Fruit fly (Drosophila melanogaster) whole organism, pupa: ENCODE data around the gene Kap-alpha3.

Experiments used
- CG10348 ChIP-seq: fragments of 200-800 bp; sonication (Bioruptor generic); IDR thresholded peaks from 2 replicates; pipeline ENCODE4 v1.3.6; 2022; ENCODE audit warnings: missing biosample characterization, missing genetic modification characterization
- CG12605 ChIP-seq: fragments of 200-800 bp; sonication (Bioruptor generic); IDR thresholded peaks from 2 replicates; pipeline ENCODE4 v1.3.6; 2022; ENCODE audit warnings: missing biosample characterization, missing genetic modification characterization
- CG13204 ChIP-seq: fragments of 200-800 bp; sonication (Bioruptor generic); optimal IDR thresholded peaks from 2 replicates; lab custom pipeline; 2018; ENCODE audit warnings: missing biosample characterization, mild to moderate bottlenecking, missing genetic modification characterization, moderate library complexity
- CG14655 ChIP-seq: fragments of 200-800 bp; sonication (Bioruptor generic); optimal IDR thresholded peaks from 3 replicates; lab custom pipeline; 2017; ENCODE audit warnings: mild to moderate bottlenecking, missing biosample characterization, missing genetic modification reagents, missing genetic modification characterization
- CG15710 ChIP-seq: fragments of 200-800 bp; sonication (Bioruptor generic); optimal IDR thresholded peaks from 2 replicates; lab custom pipeline; 2018; ENCODE audit warnings: missing biosample characterization, mild to moderate bottlenecking, missing genetic modification characterization, moderate library complexity
- CG17806 ChIP-seq: fragments of 200-800 bp; sonication (Bioruptor generic); optimal IDR thresholded peaks from 2 replicates; lab custom pipeline; 2018; ENCODE audit warnings: missing biosample characterization, mild to moderate bottlenecking, missing genetic modification characterization, moderate library complexity
- CG32121 ChIP-seq: fragments of 200-800 bp; sonication (Bioruptor generic); IDR thresholded peaks from 2 replicates; pipeline ENCODE4 v1.3.6; 2022; ENCODE audit warnings: missing biosample characterization, missing genetic modification characterization
- CG34367 ChIP-seq: fragments of 200-800 bp; sonication (Bioruptor generic); optimal IDR thresholded peaks from 2 replicates; lab custom pipeline; 2018; ENCODE audit warnings: missing biosample characterization, mild to moderate bottlenecking, missing genetic modification characterization
- CG4496 ChIP-seq: fragments of 200-800 bp; sonication (Bioruptor generic); IDR thresholded peaks from 3 replicates; pipeline ENCODE4 v1.3.6; 2022; ENCODE audit warnings: missing biosample characterization, missing genetic modification characterization
- CG8159 ChIP-seq: fragments of 200-800 bp; sonication (Bioruptor generic); optimal IDR thresholded peaks from 3 replicates; lab custom pipeline; 2018; ENCODE audit warnings: missing biosample characterization, mild to moderate bottlenecking, missing genetic modification characterization, moderate library complexity
- CG8301 ChIP-seq: fragments of 200-800 bp; sonication (Bioruptor generic); optimal IDR thresholded peaks from 2 replicates; lab custom pipeline; 2018; ENCODE audit warnings: missing biosample characterization, mild to moderate bottlenecking, missing genetic modification characterization
- CG9948 ChIP-seq: fragments of 200-800 bp; sonication (Bioruptor generic); optimal IDR thresholded peaks from 2 replicates; lab custom pipeline; 2018; ENCODE audit warnings: missing biosample characterization, mild to moderate bottlenecking, missing genetic modification characterization, moderate library complexity
- D1 ChIP-seq: fragments of 200-800 bp; sonication (Bioruptor generic); optimal IDR thresholded peaks from 2 replicates; lab custom pipeline; 2018; ENCODE audit warnings: missing biosample characterization, mild to moderate bottlenecking, missing genetic modification characterization, moderate library complexity
- EcR ChIP-seq: fragments of 200-800 bp; sonication (Bioruptor generic); optimal IDR thresholded peaks from 3 replicates; lab custom pipeline; 2019; ENCODE audit warnings: missing biosample characterization, missing genetic modification characterization, mild to moderate bottlenecking, moderate library complexity, missing genetic modification reagents
- Ets98B ChIP-seq: fragments of 200-800 bp; sonication (Bioruptor generic); IDR thresholded peaks from 2 replicates; pipeline ENCODE4 v1.3.6; 2022; ENCODE audit warnings: missing biosample characterization, missing genetic modification characterization
- Pif1A ChIP-seq: fragments of 200-800 bp; sonication (Bioruptor generic); optimal IDR thresholded peaks from 3 replicates; lab custom pipeline; 2016; ENCODE audit warnings: missing biosample characterization, missing genetic modification characterization
- Pif1B ChIP-seq: fragments of 200-800 bp; sonication (Bioruptor generic); optimal IDR thresholded peaks from 3 replicates; lab custom pipeline; 2016; ENCODE audit warnings: missing biosample characterization, missing genetic modification characterization
- Snoo ChIP-seq: fragments of 200-800 bp; sonication (Bioruptor generic); optimal IDR thresholded peaks from 3 replicates; lab custom pipeline; 2017; ENCODE audit warnings: missing biosample characterization, mild to moderate bottlenecking, missing genetic modification characterization, inconsistent platforms
- fd96Ca ChIP-seq: fragments of 200-800 bp; sonication (Bioruptor generic); IDR thresholded peaks from 3 replicates; pipeline ENCODE4 v1.3.6; 2022; ENCODE audit warnings: missing biosample characterization, missing genetic modification characterization
- gl ChIP-seq: fragments of 200-800 bp; sonication (Bioruptor generic); optimal IDR thresholded peaks from 2 replicates; lab custom pipeline; 2018; ENCODE audit warnings: missing biosample characterization, mild to moderate bottlenecking, missing genetic modification characterization
- rn ChIP-seq: fragments of 200-800 bp; sonication (Bioruptor generic); IDR thresholded peaks from 2 replicates; pipeline ENCODE4 v1.3.6; 2022; ENCODE audit warnings: missing biosample characterization, missing genetic modification characterization

Kap-alpha3 gene

DNA sequence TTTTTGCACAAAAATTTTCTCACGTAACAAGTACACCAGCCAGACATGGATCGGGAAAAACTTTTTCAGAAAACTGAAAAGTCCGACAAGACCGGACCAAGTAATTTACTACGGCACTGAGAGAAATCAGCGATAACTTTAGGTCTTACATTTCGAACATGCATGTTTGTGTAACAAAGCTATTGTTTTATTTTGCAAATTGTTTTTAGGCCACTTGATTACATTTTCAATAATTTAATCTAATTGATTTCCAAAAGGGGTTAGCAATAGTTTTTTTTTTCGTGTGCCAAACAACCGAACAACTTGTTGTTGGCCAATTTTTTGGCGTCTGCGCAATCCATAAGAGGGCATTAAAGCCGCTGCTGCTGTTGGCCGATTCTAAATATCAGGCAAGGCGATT lies 35.6 kb upstream of the Kap-alpha3 start:
- peak; percentile 95 for TF ChIP-seq Ets98B (GFP tag; lab: Robert Waterston, UW)
- TF ChIP-seq fd96Ca (GFP tag; lab: Robert Waterston, UW), result peak; percentile 94
- peak; percentile 92 for TF ChIP-seq Pif1A (GFP tag; lab: Kevin White, UChicago)
- TF ChIP-seq rn (GFP tag; lab: Robert Waterston, UW), result peak; percentile 84
- TF ChIP-seq D1 (tag; lab: Kevin White, UChicago), result no peak
- peak; percentile 65 for TF ChIP-seq CG10348 (GFP tag; lab: Robert Waterston, UW)
- peak; percentile 96 for TF ChIP-seq CG4496
- TF ChIP-seq CG17806, result peak; percentile 70
- peak; percentile 84 for TF ChIP-seq Pif1B (GFP tag; lab: Kevin White, UChicago)
- TF ChIP-seq CG14655 (GFP tag; lab: Kevin White, UChicago), result peak; percentile 83
- TF ChIP-seq CG34367, result peak; percentile 29
- no peak for TF ChIP-seq gl (tag; lab: Kevin White, UChicago)
- TF ChIP-seq CG13204 (GFP tag; lab: Kevin White, UChicago), result no peak
- TF ChIP-seq CG12605 (GFP tag; lab: Robert Waterston, UW), result peak; percentile 90
- TF ChIP-seq CG9948 (tag; lab: Kevin White, UChicago), result peak; percentile 52
- TF ChIP-seq CG8159 (tag; lab: Kevin White, UChicago), result peak; percentile 62
- TF ChIP-seq CG32121 (GFP tag; lab: Robert Waterston, UW), result peak; percentile 95
- TF ChIP-seq EcR (GFP tag; lab: Kevin White, UChicago), result no peak
- TF ChIP-seq CG8301, result peak; percentile 87
- peak; percentile 84 for TF ChIP-seq Snoo (tag; lab: Kevin White, UChicago)
- peak; percentile 24 for TF ChIP-seq CG15710 (tag; lab: Kevin White, UChicago)
- TF ChIP-seq, all 21 proteins: peak for 17

DNA sequence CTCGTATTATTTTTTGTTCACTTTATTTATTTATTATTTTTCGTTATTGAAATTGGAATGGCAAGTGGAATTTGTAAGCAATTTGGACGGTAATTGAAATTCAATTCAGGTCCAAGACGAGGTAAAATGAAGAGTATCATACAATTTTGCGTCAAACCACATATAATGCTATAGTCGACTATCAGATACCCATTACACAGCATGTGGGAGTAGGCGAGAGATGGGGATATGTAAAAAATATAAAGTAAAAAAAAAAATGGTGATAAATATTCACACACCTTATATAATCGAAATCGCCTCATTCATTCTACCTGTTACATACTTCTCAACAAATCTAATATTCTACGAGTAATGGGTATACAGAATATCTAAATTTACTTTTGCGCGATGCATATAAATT lies 34.7 kb upstream of the Kap-alpha3 start:
- TF ChIP-seq CG4496 (no peak), Ets98B (GFP tag; lab: Robert Waterston, UW) (no peak), Pif1B (GFP tag; lab: Kevin White, UChicago) (no peak), Snoo (tag; lab: Kevin White, UChicago) (no peak), CG34367 (no peak), CG8159 (tag; lab: Kevin White, UChicago) (no peak), CG32121 (GFP tag; lab: Robert Waterston, UW) (no peak), CG12605 (GFP tag; lab: Robert Waterston, UW) (no peak), fd96Ca (GFP tag; lab: Robert Waterston, UW) (no peak), CG13204 (GFP tag; lab: Kevin White, UChicago) (no peak), rn (GFP tag; lab: Robert Waterston, UW) (no peak), EcR (GFP tag; lab: Kevin White, UChicago) (no peak), CG8301 (no peak)

DNA sequence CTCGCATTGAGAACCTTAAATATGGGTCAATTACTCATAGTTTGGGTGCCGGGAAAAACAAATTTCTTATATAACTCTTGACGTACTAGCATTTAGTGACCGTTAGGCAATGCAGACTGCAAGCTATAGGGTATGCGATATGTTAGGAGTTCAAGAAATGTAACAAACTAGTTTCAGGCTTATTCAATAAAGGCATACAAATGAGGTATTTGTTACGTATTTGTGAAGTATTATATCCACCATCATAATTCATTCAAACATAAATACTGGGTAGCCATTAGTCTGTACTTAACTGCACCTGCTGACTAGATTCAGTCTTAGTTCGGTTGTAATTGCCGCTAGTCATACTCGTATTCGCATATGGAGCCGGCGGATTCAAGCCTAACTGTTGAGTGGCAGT lies 30.7 kb upstream of the Kap-alpha3 start:
- no peak for TF ChIP-seq Snoo (tag; lab: Kevin White, UChicago)
- TF ChIP-seq Pif1B (GFP tag; lab: Kevin White, UChicago), result no peak
- no peak for TF ChIP-seq CG17806
- no peak for TF ChIP-seq Ets98B (GFP tag; lab: Robert Waterston, UW)
- TF ChIP-seq CG15710 (tag; lab: Kevin White, UChicago), result no peak
- TF ChIP-seq CG34367, result no peak
- no peak for TF ChIP-seq CG8301
- no peak for TF ChIP-seq EcR (GFP tag; lab: Kevin White, UChicago)
- TF ChIP-seq Pif1A (GFP tag; lab: Kevin White, UChicago), result no peak
- no peak for TF ChIP-seq CG12605 (GFP tag; lab: Robert Waterston, UW)
- no peak for TF ChIP-seq CG32121 (GFP tag; lab: Robert Waterston, UW)
- no peak for TF ChIP-seq CG10348 (GFP tag; lab: Robert Waterston, UW)
- no peak for TF ChIP-seq CG13204 (GFP tag; lab: Kevin White, UChicago)
- TF ChIP-seq CG14655 (GFP tag; lab: Kevin White, UChicago), result no peak
- no peak for TF ChIP-seq CG8159 (tag; lab: Kevin White, UChicago)
- no peak for TF ChIP-seq CG4496
- TF ChIP-seq rn (GFP tag; lab: Robert Waterston, UW), result no peak

DNA sequence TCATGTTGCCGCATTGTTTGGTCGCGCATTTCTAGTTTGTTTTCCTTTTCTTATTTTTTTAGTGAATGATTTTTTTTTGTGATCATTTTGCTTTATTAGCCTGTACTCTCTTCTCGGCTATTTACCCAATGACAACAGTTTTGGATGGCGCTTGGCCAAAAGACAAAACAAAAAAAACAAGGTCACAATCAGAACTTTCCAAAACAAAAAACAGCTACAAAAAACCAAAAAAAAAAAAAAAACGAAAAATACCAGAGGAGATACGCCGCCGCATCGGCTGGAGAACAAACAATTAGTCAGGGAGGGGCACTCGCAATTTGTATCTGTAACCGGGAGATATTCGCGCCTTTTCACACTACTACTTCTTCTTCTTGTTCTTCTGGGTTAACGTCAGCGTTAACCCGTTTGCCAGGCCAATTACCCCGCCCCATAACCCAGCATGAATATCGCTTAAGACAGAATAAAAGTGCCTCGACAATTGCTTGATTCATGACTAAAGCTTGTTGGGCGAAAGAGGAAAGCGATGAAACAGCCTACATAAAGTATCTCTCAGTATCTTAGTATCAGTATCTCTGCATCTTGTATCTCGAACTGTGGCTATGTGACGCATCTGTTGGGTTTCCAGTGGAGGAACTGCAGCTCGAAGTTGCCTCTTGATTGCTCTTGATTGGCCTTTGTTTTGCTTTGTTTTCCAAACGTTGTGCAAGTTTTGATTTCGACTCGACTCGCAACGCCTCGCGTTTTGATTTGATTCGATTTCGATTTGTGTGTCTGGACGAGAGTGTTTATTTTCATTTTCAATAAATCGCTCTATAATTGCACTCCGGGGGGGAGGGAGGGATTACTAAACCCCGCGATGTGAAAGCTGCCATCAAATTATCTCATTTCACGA lies 29.6 kb upstream of the Kap-alpha3 start:
- TF ChIP-seq EcR (GFP tag; lab: Kevin White, UChicago), result peak; percentile 83
- TF ChIP-seq fd96Ca (GFP tag; lab: Robert Waterston, UW), result no peak

DNA sequence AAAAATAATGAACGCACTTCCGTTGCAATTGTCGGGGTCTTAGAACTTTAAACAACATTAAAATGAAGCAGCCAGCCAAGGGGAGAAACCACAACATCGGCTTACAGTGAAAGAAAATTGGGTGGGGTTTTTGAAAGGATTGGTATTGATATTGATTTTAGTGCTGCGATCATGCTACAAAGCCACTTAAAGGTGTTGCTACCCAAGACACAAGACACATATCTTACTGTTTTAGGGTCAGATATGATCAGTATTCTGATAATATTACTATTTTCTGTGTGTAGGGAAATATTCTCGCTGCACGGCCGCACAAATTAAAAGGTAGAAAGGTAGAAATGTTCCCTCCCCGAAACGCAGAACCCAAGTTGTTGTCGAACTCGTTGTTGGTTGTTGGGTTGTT lies 27.6 kb upstream of the Kap-alpha3 start:
- TF ChIP-seq CG15710 (tag; lab: Kevin White, UChicago) (peak; percentile 73), EcR (GFP tag; lab: Kevin White, UChicago) (no peak), CG8159 (tag; lab: Kevin White, UChicago) (peak; percentile 74), gl (tag; lab: Kevin White, UChicago) (peak; percentile 54), CG9948 (tag; lab: Kevin White, UChicago) (peak; percentile 76), CG34367 (peak; percentile 68), CG17806 (peak; percentile 77), rn (GFP tag; lab: Robert Waterston, UW) (peak; percentile 34; the same call in 1 of the 2 replicates), CG8301 (peak; percentile 73), CG10348 (GFP tag; lab: Robert Waterston, UW) (no peak), CG32121 (GFP tag; lab: Robert Waterston, UW) (no peak), D1 (tag; lab: Kevin White, UChicago) (peak; percentile 60), CG14655 (GFP tag; lab: Kevin White, UChicago) (peak; percentile 84), fd96Ca (GFP tag; lab: Robert Waterston, UW) (peak; percentile 45; the same call in 1 of the 3 replicates), Pif1A (GFP tag; lab: Kevin White, UChicago) (peak; percentile 58), Snoo (tag; lab: Kevin White, UChicago) (no peak), Pif1B (GFP tag; lab: Kevin White, UChicago) (peak; percentile 61), Ets98B (GFP tag; lab: Robert Waterston, UW) (no peak), CG12605 (GFP tag; lab: Robert Waterston, UW) (peak; percentile 28; the same call in 1 of the 2 replicates), CG13204 (GFP tag; lab: Kevin White, UChicago) (peak; percentile 33), CG4496 (peak; percentile 71)
- TF ChIP-seq, all 21 proteins: peak for 16
